Worm (Caenorhabditis elegans): Measurements from ENCODE around the gene fezf-1.

ce11 chrIV:13492271-13492670 lies 26.4 kb downstream of the fezf-1 start, which contains the start of gene Y45F10A.7:
- TF ChIP-seq unc-86 (tag; optimal IDR thresholded peaks at IDR 0.05) = no peak
- TF ChIP-seq pha-4 (tag; optimal IDR thresholded peaks at IDR 0.05) = no peak
- no peak for TF ChIP-seq nfya-1 (tag; optimal IDR thresholded peaks at IDR 0.05)
- TF ChIP-seq npax-4 (tag; optimal IDR thresholded peaks at IDR 0.05) = no peak
- no peak for TF ChIP-seq hlh-15 (tag; optimal IDR thresholded peaks at IDR 0.05)
- TF ChIP-seq ztf-16 (tag; optimal IDR thresholded peaks at IDR 0.05) = no peak
- TF ChIP-seq F13H6.1 (tag; optimal IDR thresholded peaks at IDR 0.05) = no peak
- TF ChIP-seq rnt-1 (tag; optimal IDR thresholded peaks at IDR 0.05) = no peak
